Worm (Caenorhabditis elegans): ENCODE results near the gene Y68A4A.13.

Gene Y68A4A.13

ce11 chrV:17241278-17241661, 33.3 kb upstream of the Y68A4A.13 start:
- TF ChIP-seq scrt-1 (GFP tag; IDR thresholded peaks at IDR 0.05): no peak
- TF ChIP-seq sea-1 (GFP tag; conservative IDR thresholded peaks at IDR 0.05): no peak
- TF ChIP-seq flt-1 (GFP tag; IDR thresholded peaks at IDR 0.05): no peak
- no peak for TF ChIP-seq tbx-37 (GFP tag; conservative IDR thresholded peaks at IDR 0.05)
- TF ChIP-seq ceh-36 (tag; optimal IDR thresholded peaks at IDR 0.05): no peak
- no peak for TF ChIP-seq pes-1 (GFP tag; IDR thresholded peaks at IDR 0.05)

- TF ChIP-seq ama-1 (optimal IDR thresholded peaks at IDR 0.05) (no peak), B0310.2 (tag; optimal IDR thresholded peaks at IDR 0.05) (no peak), hnd-1 (tag; optimal IDR thresholded peaks at IDR 0.05) (no peak), hmbx-1 (tag; optimal IDR thresholded peaks at IDR 0.05) (no peak), scrt-1 (GFP tag; IDR thresholded peaks at IDR 0.05) (no peak)
These were observed 32.8 kb upstream of the Y68A4A.13 start for ce11 chrV:17240579-17241277.

ce11 chrV:17238799-17239198, 30.9 kb upstream of the Y68A4A.13 start, which contains the start of gene T19C9.8:
T19C9.8 (plus strand) TSS chrV:17239097.
- TF ChIP-seq hmbx-1 (tag; optimal IDR thresholded peaks at IDR 0.05) (no peak), tbx-37 (GFP tag; conservative IDR thresholded peaks at IDR 0.05) (no peak), flt-1 (GFP tag; IDR thresholded peaks at IDR 0.05) (no peak), tra-4 (tag; optimal IDR thresholded peaks at IDR 0.05) (no peak), hmg-4 (GFP tag; optimal IDR thresholded peaks at IDR 0.05) (no peak), hnd-1 (tag; optimal IDR thresholded peaks at IDR 0.05) (no peak), tbx-11 (GFP tag; IDR thresholded peaks at IDR 0.05) (no peak), sea-1 (GFP tag; conservative IDR thresholded peaks at IDR 0.05) (no peak), aly-1 (tag; optimal IDR thresholded peaks at IDR 0.05) (no peak), F13C5.2 (tag; optimal IDR thresholded peaks at IDR 0.05) (no peak), ceh-36 (tag; optimal IDR thresholded peaks at IDR 0.05) (no peak), pes-1 (GFP tag; IDR thresholded peaks at IDR 0.05) (no peak)

ce11 chrV:17236345-17236744, 28.4 kb upstream of the Y68A4A.13 start, which contains the start of gene T19C9.10:
T19C9.10 (plus strand) TSS chrV:17236592.
- no peak for TF ChIP-seq hmbx-1 (tag; optimal IDR thresholded peaks at IDR 0.05)
- TF ChIP-seq tra-4 (tag; optimal IDR thresholded peaks at IDR 0.05): no peak

- TF ChIP-seq ama-1 (optimal IDR thresholded peaks at IDR 0.05) (no peak), scrt-1 (GFP tag; IDR thresholded peaks at IDR 0.05) (no peak), flt-1 (GFP tag; IDR thresholded peaks at IDR 0.05) (no peak)
These were observed 24.5 kb upstream of the Y68A4A.13 start for ce11 chrV:17232403-17232802.

- no peak for TF ChIP-seq ama-1 (optimal IDR thresholded peaks at IDR 0.05)
- no peak for TF ChIP-seq flt-1 (GFP tag; IDR thresholded peaks at IDR 0.05)
- TF ChIP-seq hmg-4 (GFP tag; optimal IDR thresholded peaks at IDR 0.05): no peak
- TF ChIP-seq tra-4 (tag; optimal IDR thresholded peaks at IDR 0.05): no peak
- TF ChIP-seq pes-1 (GFP tag; IDR thresholded peaks at IDR 0.05): no peak
- no peak for TF ChIP-seq B0310.2 (tag; optimal IDR thresholded peaks at IDR 0.05)
- TF ChIP-seq scrt-1 (GFP tag; IDR thresholded peaks at IDR 0.05): no peak
- no peak for TF ChIP-seq sea-1 (GFP tag; conservative IDR thresholded peaks at IDR 0.05)
- no peak for TF ChIP-seq F13C5.2 (tag; optimal IDR thresholded peaks at IDR 0.05)
- TF ChIP-seq hmbx-1 (tag; optimal IDR thresholded peaks at IDR 0.05): no peak
- TF ChIP-seq tbx-11 (GFP tag; IDR thresholded peaks at IDR 0.05): no peak
- TF ChIP-seq ceh-36 (tag; optimal IDR thresholded peaks at IDR 0.05): no peak
- TF ChIP-seq aly-1 (tag; optimal IDR thresholded peaks at IDR 0.05): no peak
- no peak for TF ChIP-seq hnd-1 (tag; optimal IDR thresholded peaks at IDR 0.05)
- no peak for TF ChIP-seq tbx-37 (GFP tag; conservative IDR thresholded peaks at IDR 0.05)
- TF ChIP-seq ets-7 (tag; optimal IDR thresholded peaks at IDR 0.05): no peak
- TF ChIP-seq ceh-13 (GFP tag; optimal IDR thresholded peaks at IDR 0.05): no peak
These were observed 18.2 kb upstream of the Y68A4A.13 start, which contains the start of gene srh-112 for ce11 chrV:17226119-17226518. srh-112 (minus strand) TSS chrV:17226219.

ce11 chrV:17225389-17225788, 17.4 kb upstream of the Y68A4A.13 start, which contains the start of gene scl-25:
scl-25 (plus strand) TSS chrV:17225689.
- no peak for TF ChIP-seq ceh-36 (tag; optimal IDR thresholded peaks at IDR 0.05)
- TF ChIP-seq scrt-1 (GFP tag; IDR thresholded peaks at IDR 0.05): no peak
- no peak for TF ChIP-seq hmg-4 (GFP tag; optimal IDR thresholded peaks at IDR 0.05)

ce11 chrV:17223305-17223704, 15.4 kb upstream of the Y68A4A.13 start, which contains the start of gene srh-252:
srh-252 (minus strand) TSS chrV:17223405.
- TF ChIP-seq B0310.2 (tag; optimal IDR thresholded peaks at IDR 0.05) (no peak), tbx-11 (GFP tag; IDR thresholded peaks at IDR 0.05) (no peak), tbx-37 (GFP tag; conservative IDR thresholded peaks at IDR 0.05) (no peak), tra-4 (tag; optimal IDR thresholded peaks at IDR 0.05) (no peak), pes-1 (GFP tag; IDR thresholded peaks at IDR 0.05) (no peak), sea-1 (GFP tag; conservative IDR thresholded peaks at IDR 0.05) (no peak), ceh-36 (tag; optimal IDR thresholded peaks at IDR 0.05) (no peak), flt-1 (GFP tag; IDR thresholded peaks at IDR 0.05) (no peak), F13C5.2 (tag; optimal IDR thresholded peaks at IDR 0.05) (no peak), hmg-4 (GFP tag; optimal IDR thresholded peaks at IDR 0.05) (no peak), ama-1 (optimal IDR thresholded peaks at IDR 0.05) (no peak), scrt-1 (GFP tag; IDR thresholded peaks at IDR 0.05) (no peak), ceh-13 (GFP tag; optimal IDR thresholded peaks at IDR 0.05) (no peak)

ce11 chrV:17220345-17220744, 12.4 kb upstream of the Y68A4A.13 start, which contains the start of gene srh-109:
srh-109 (minus strand) TSS chrV:17220445.
- TF ChIP-seq B0310.2 (tag; optimal IDR thresholded peaks at IDR 0.05) (no peak), tbx-37 (GFP tag; conservative IDR thresholded peaks at IDR 0.05) (no peak), hmg-4 (GFP tag; optimal IDR thresholded peaks at IDR 0.05) (no peak), ets-7 (tag; optimal IDR thresholded peaks at IDR 0.05) (no peak), aly-1 (tag; optimal IDR thresholded peaks at IDR 0.05) (no peak), F13C5.2 (tag; optimal IDR thresholded peaks at IDR 0.05) (no peak), sea-1 (GFP tag; conservative IDR thresholded peaks at IDR 0.05) (no peak), scrt-1 (GFP tag; IDR thresholded peaks at IDR 0.05) (no peak), tbx-11 (GFP tag; IDR thresholded peaks at IDR 0.05) (no peak), flt-1 (GFP tag; IDR thresholded peaks at IDR 0.05) (no peak), hnd-1 (tag; optimal IDR thresholded peaks at IDR 0.05) (no peak), hmbx-1 (tag; optimal IDR thresholded peaks at IDR 0.05) (no peak), tra-4 (tag; optimal IDR thresholded peaks at IDR 0.05) (no peak), ceh-36 (tag; optimal IDR thresholded peaks at IDR 0.05) (no peak), pes-1 (GFP tag; IDR thresholded peaks at IDR 0.05) (no peak), ama-1 (optimal IDR thresholded peaks at IDR 0.05) (no peak), ceh-13 (GFP tag; optimal IDR thresholded peaks at IDR 0.05) (no peak)

Measured in whole organism, early embryonic.